Fruit fly (Drosophila melanogaster) S2 (cell line): ENCODE measurements around the gene CG8135.

ENCODE experiments used
- CG8478 ChIP-seq: fragments of >200 bp; optimal IDR thresholded peaks from 2 replicates; lab custom pipeline; 2018
- CTCF ChIP-seq, 2 experiments: fragments of >200 bp; optimal IDR thresholded peaks; 2 replicates each; lab custom pipeline; 2018

DNA sequence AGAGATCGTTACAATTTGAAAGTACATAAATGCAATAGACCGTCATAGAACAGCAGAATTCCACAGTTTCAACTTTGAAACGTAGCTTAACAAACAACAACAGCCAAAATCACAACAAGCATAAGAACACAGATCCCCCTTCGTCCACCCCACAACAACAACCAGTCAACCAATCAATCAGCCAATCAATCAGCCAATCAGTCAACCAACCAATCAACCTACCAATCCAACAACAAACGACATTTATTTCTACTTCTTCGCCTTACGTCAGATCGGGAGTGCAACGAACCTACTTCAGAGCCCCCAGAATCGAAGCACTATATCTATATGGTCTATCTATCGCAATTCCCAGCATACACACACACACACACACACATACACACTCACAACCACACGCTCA, 46.5 kb downstream of the CG8135 start:
- TF ChIP-seq CTCF (optimal IDR thresholded peaks at IDR 0.05; lab: Kevin White, UChicago) (no peak), CG8478 (no peak)
